Fruit fly (Drosophila melanogaster) whole organism, prepupa: ENCODE measurements around the gene IntS4.

Source experiments
- Blimp-1 ChIP-seq: fragments of 200-800 bp; sonication (Bioruptor generic); optimal IDR thresholded peaks from 3 replicates; lab custom pipeline; 2017; ENCODE audit warnings: missing biosample characterization, missing genetic modification characterization, mild to moderate bottlenecking, moderate library complexity, missing genetic modification reagents
- CG11902 ChIP-seq: fragments of 200-800 bp; sonication (Bioruptor generic); optimal IDR thresholded peaks from 3 replicates; lab custom pipeline; 2016; ENCODE audit warnings: missing biosample characterization, missing genetic modification characterization
- CG15336 ChIP-seq: fragments of 200-800 bp; sonication (Bioruptor generic); IDR thresholded peaks from 2 replicates; pipeline ENCODE4 v1.3.6; 2022; ENCODE audit warnings: missing biosample characterization, missing genetic modification characterization
- CG1621 ChIP-seq: fragments of 200-800 bp; sonication (Bioruptor generic); optimal IDR thresholded peaks from 3 replicates; lab custom pipeline; 2018; ENCODE audit warnings: missing biosample characterization, mild to moderate bottlenecking, missing genetic modification characterization
- CG16779 ChIP-seq: fragments of 200-800 bp; sonication (Bioruptor generic); optimal IDR thresholded peaks from 3 replicates; lab custom pipeline; 2017; ENCODE audit warnings: missing biosample characterization, mild to moderate bottlenecking, missing genetic modification characterization
- CG3032 ChIP-seq: fragments of 200-800 bp; optimal IDR thresholded peaks from 2 replicates; lab custom pipeline; 2019; ENCODE audit warnings: missing biosample characterization, mild to moderate bottlenecking, missing genetic modification characterization, moderate library complexity
- CG32006 ChIP-seq: fragments of 200-800 bp; sonication (Bioruptor generic); optimal IDR thresholded peaks from 3 replicates; lab custom pipeline; 2017; ENCODE audit warnings: missing biosample characterization, mild to moderate bottlenecking, missing genetic modification characterization
- CG34406 ChIP-seq: fragments of 200-800 bp; sonication (Bioruptor generic); optimal IDR thresholded peaks from 3 replicates; lab custom pipeline; 2016; ENCODE audit warnings: missing biosample characterization, missing genetic modification characterization
- CG4318 ChIP-seq: fragments of 200-800 bp; sonication (Bioruptor generic); optimal IDR thresholded peaks from 3 replicates; lab custom pipeline; 2017; ENCODE audit warnings: missing biosample characterization, mild to moderate bottlenecking, missing genetic modification characterization
- CG6792 ChIP-seq: fragments of 200-800 bp; sonication (Bioruptor generic); optimal IDR thresholded peaks from 3 replicates; lab custom pipeline; 2016; ENCODE audit warnings: missing biosample characterization, missing genetic modification characterization
- CG6808 ChIP-seq: fragments of 200-800 bp; sonication (Bioruptor generic); optimal IDR thresholded peaks from 3 replicates; lab custom pipeline; 2017; ENCODE audit warnings: missing biosample characterization, missing genetic modification characterization, mild to moderate bottlenecking, moderate library complexity, missing genetic modification reagents
- CG7368 ChIP-seq: fragments of 200-800 bp; sonication (Bioruptor generic); optimal IDR thresholded peaks from 3 replicates; lab custom pipeline; 2016; ENCODE audit warnings: missing biosample characterization, missing genetic modification characterization
- CG8119 ChIP-seq: fragments of 200-800 bp; sonication (Bioruptor generic); IDR thresholded peaks from 3 replicates; pipeline ENCODE4 v1.3.6; 2022; ENCODE audit warnings: missing biosample characterization, missing genetic modification characterization
- CG8319 ChIP-seq: fragments of 200-800 bp; sonication (Bioruptor generic); optimal IDR thresholded peaks from 3 replicates; lab custom pipeline; 2016; ENCODE audit warnings: missing biosample characterization, missing genetic modification characterization
- CG8632 ChIP-seq: fragments of 200-800 bp; sonication (Bioruptor generic); optimal IDR thresholded peaks from 3 replicates; lab custom pipeline; 2016; ENCODE audit warnings: missing biosample characterization, missing genetic modification characterization
- Eip75B ChIP-seq: fragments of 200-800 bp; sonication (Bioruptor generic); optimal IDR thresholded peaks from 3 replicates; lab custom pipeline; 2016; ENCODE audit warnings: missing biosample characterization, missing genetic modification characterization
- Eip78C ChIP-seq: fragments of 200-800 bp; sonication (Bioruptor generic); peaks from one replicate; lab custom pipeline; 2016; ENCODE audit warnings: missing biosample characterization, missing genetic modification characterization
- Eip93F ChIP-seq: fragments of 200-800 bp; sonication (Bioruptor generic); optimal IDR thresholded peaks from 2 replicates; lab custom pipeline; 2016; ENCODE audit warnings: missing biosample characterization, mild to moderate bottlenecking, missing genetic modification characterization
- Ets21C ChIP-seq: fragments of 200-800 bp; sonication (Bioruptor generic); optimal IDR thresholded peaks from 3 replicates; lab custom pipeline; 2016; ENCODE audit warnings: missing biosample characterization, missing genetic modification characterization
- Ets96B ChIP-seq: fragments of 200-800 bp; optimal IDR thresholded peaks from 2 replicates; lab custom pipeline; 2019; ENCODE audit warnings: missing biosample characterization, mild to moderate bottlenecking, missing genetic modification characterization, moderate library complexity
- Gug ChIP-seq: fragments of 200-800 bp; sonication (Bioruptor generic); IDR thresholded peaks from 2 replicates; pipeline ENCODE4 v1.3.6; 2022; ENCODE audit warnings: missing biosample characterization, missing genetic modification characterization
- Hr39 ChIP-seq: fragments of 200-800 bp; sonication (Bioruptor generic); optimal IDR thresholded peaks from 2 replicates; lab custom pipeline; 2016; ENCODE audit warnings: missing biosample characterization, missing genetic modification characterization
- Hr4 ChIP-seq: fragments of 200-800 bp; sonication (Bioruptor generic); optimal IDR thresholded peaks from 3 replicates; lab custom pipeline; 2016; ENCODE audit warnings: missing biosample characterization, missing genetic modification characterization
- Lpt ChIP-seq: fragments of 200-800 bp; sonication (Bioruptor generic); optimal IDR thresholded peaks from 3 replicates; lab custom pipeline; 2016; ENCODE audit warnings: missing biosample characterization, missing genetic modification characterization
- Met ChIP-seq: fragments of 200-800 bp; sonication (Bioruptor generic); optimal IDR thresholded peaks from 3 replicates; lab custom pipeline; 2016; ENCODE audit warnings: missing biosample characterization, missing genetic modification characterization
- Sox102F ChIP-seq: fragments of 200-800 bp; sonication (Bioruptor generic); optimal IDR thresholded peaks from 2 replicates; lab custom pipeline; 2016; ENCODE audit warnings: missing biosample characterization, mild to moderate bottlenecking, missing genetic modification characterization
- Sox14 ChIP-seq: fragments of 200-800 bp; sonication (Bioruptor generic); optimal IDR thresholded peaks from 3 replicates; lab custom pipeline; 2016; ENCODE audit warnings: missing biosample characterization, missing genetic modification characterization
- acj6 ChIP-seq: fragments of 200-800 bp; sonication (Bioruptor generic); optimal IDR thresholded peaks from 3 replicates; lab custom pipeline; 2016; ENCODE audit warnings: missing biosample characterization, missing genetic modification characterization
- cyc ChIP-seq: fragments of 200-800 bp; sonication (Bioruptor generic); optimal IDR thresholded peaks from 3 replicates; lab custom pipeline; 2016; ENCODE audit warnings: missing biosample characterization, missing genetic modification characterization
- dac ChIP-seq: fragments of 200-800 bp; sonication (Bioruptor generic); optimal IDR thresholded peaks from 2 replicates; lab custom pipeline; 2017; ENCODE audit warnings: missing biosample characterization, mild to moderate bottlenecking, missing genetic modification characterization
- eg ChIP-seq: fragments of 200-800 bp; sonication (Bioruptor generic); IDR thresholded peaks from 3 replicates; pipeline ENCODE4 v1.3.6; 2022; ENCODE audit warnings: missing biosample characterization, missing genetic modification characterization
- fd59A ChIP-seq: fragments of 200-800 bp; sonication (Bioruptor generic); optimal IDR thresholded peaks from 2 replicates; lab custom pipeline; 2017; ENCODE audit warnings: missing biosample characterization, mild to moderate bottlenecking, missing genetic modification characterization, missing genetic modification reagents
- lz ChIP-seq: fragments of 200-800 bp; sonication (Bioruptor generic); optimal IDR thresholded peaks from 3 replicates; lab custom pipeline; 2016; ENCODE audit warnings: missing biosample characterization, missing genetic modification characterization
- net ChIP-seq: fragments of 200-800 bp; sonication (Bioruptor generic); optimal IDR thresholded peaks from 3 replicates; lab custom pipeline; 2016; ENCODE audit warnings: missing biosample characterization, missing genetic modification characterization
- salr ChIP-seq, 2 experiments: fragments of 200-800 bp; sonication (Bioruptor generic); optimal IDR thresholded peaks; 3 replicates each; lab custom pipeline; 2016 to 2018; ENCODE audit warnings: missing biosample characterization in 2 of 2, missing genetic modification characterization in 2 of 2, mild to moderate bottlenecking in 1 of 2
- spab ChIP-seq: fragments of 200-800 bp; sonication (Bioruptor generic); optimal IDR thresholded peaks from 2 replicates; lab custom pipeline; 2017; ENCODE audit warnings: missing biosample characterization, mild to moderate bottlenecking, missing genetic modification characterization, missing genetic modification reagents
- ss ChIP-seq, 2 experiments: fragments of 200-800 bp; sonication (Bioruptor generic); optimal IDR thresholded peaks; 2 replicates in 1 of 2; 3 replicates in 1 of 2; lab custom pipeline; 2017 to 2018; ENCODE audit warnings: mild to moderate bottlenecking in 2 of 2, missing biosample characterization in 2 of 2, missing genetic modification characterization in 2 of 2, moderate library complexity in 1 of 2
- svp ChIP-seq: fragments of 200-800 bp; sonication (Bioruptor generic); peaks from one replicate; lab custom pipeline; 2016; ENCODE audit warnings: missing biosample characterization, missing genetic modification characterization
- topi ChIP-seq: fragments of 200-800 bp; sonication (Bioruptor generic); optimal IDR thresholded peaks from 3 replicates; lab custom pipeline; 2016; ENCODE audit warnings: missing biosample characterization, missing genetic modification characterization
- vri ChIP-seq: fragments of 200-800 bp; sonication (Bioruptor generic); optimal IDR thresholded peaks from 3 replicates; lab custom pipeline; 2016; ENCODE audit warnings: missing biosample characterization, mild to moderate bottlenecking, missing genetic modification characterization

The IntS4 gene

dm6 chrX:8560087-8560999 is 1.8 kb upstream of the IntS4 start, which contains the start of the genes CG12112 and Trf4-1 (continued):
- TF ChIP-seq Ets21C = peak; percentile 27
- peak; percentile 71 for TF ChIP-seq Eip78C
- peak; percentile 6 for TF ChIP-seq Sox102F (GFP tag; lab: Kevin White, UChicago)
- peak; percentile 43 for TF ChIP-seq Met (GFP tag; lab: Kevin White, UChicago)
- TF ChIP-seq CG11902 = no peak
- TF ChIP-seq topi (GFP tag; lab: Kevin White, UChicago) = peak; percentile 27
- TF ChIP-seq CG34406 = no peak
- no peak for TF ChIP-seq Ets96B
- no peak for TF ChIP-seq salr (GFP tag; optimal IDR thresholded peaks at IDR 0.05; lab: Kevin White, UChicago)
- TF ChIP-seq CG8632 (GFP tag; lab: Kevin White, UChicago) = no peak
- no peak for TF ChIP-seq fd59A (GFP tag; lab: Kevin White, UChicago)
- TF ChIP-seq CG4318 (GFP tag; lab: Kevin White, UChicago) = no peak
- TF ChIP-seq CG1621 = no peak
- peak; percentile 37 for TF ChIP-seq acj6 (GFP tag; lab: Kevin White, UChicago)
- TF ChIP-seq CG3032 = peak; percentile 2
- TF ChIP-seq dac = no peak
- no peak for TF ChIP-seq vri (GFP tag; lab: Kevin White, UChicago)
- no peak for TF ChIP-seq CG8319 (GFP tag; lab: Kevin White, UChicago)
- peak; percentile 15 for TF ChIP-seq Blimp-1 (GFP tag; lab: Kevin White, UChicago)
- TF ChIP-seq CG32006 (GFP tag; lab: Kevin White, UChicago) = no peak
- peak; percentile 46 for TF ChIP-seq Eip75B
- TF ChIP-seq lz = peak; percentile 59
- peak; percentile 68 for TF ChIP-seq svp (GFP tag; lab: Kevin White, UChicago)
- no peak for TF ChIP-seq CG16779 (tag; lab: Kevin White, UChicago)
- TF ChIP-seq Hr39 (GFP tag; lab: Kevin White, UChicago) = peak; percentile 32
- TF ChIP-seq CG7368 = no peak
- TF ChIP-seq net (GFP tag; lab: Kevin White, UChicago) = no peak
- TF ChIP-seq Eip93F (GFP tag; lab: Kevin White, UChicago) = peak; percentile 3
- no peak for TF ChIP-seq CG6808 (GFP tag; lab: Kevin White, UChicago)
- peak; percentile 26 for TF ChIP-seq cyc (GFP tag; lab: Kevin White, UChicago)
- TF ChIP-seq Lpt (GFP tag; lab: Kevin White, UChicago) = no peak
- TF ChIP-seq CG15336 (GFP tag; lab: Robert Waterston, UW) = no peak
- TF ChIP-seq Gug = no peak

- TF ChIP-seq dac (no peak), salr (GFP tag; optimal IDR thresholded peaks at IDR 0.05; lab: Kevin White, UChicago) (no peak), ss (GFP tag; optimal IDR thresholded peaks at IDR 0.05; lab: Kevin White, UChicago) (no peak), Sox102F (GFP tag; lab: Kevin White, UChicago) (no peak), Sox14 (GFP tag; lab: Kevin White, UChicago) (no peak), CG8119 (no peak), eg (GFP tag; lab: Robert Waterston, UW) (no peak), Eip78C (no peak), Hr39 (GFP tag; lab: Kevin White, UChicago) (no peak), acj6 (GFP tag; lab: Kevin White, UChicago) (no peak), Ets21C (no peak), Hr4 (GFP tag; lab: Kevin White, UChicago) (no peak), CG6792 (GFP tag; lab: Kevin White, UChicago) (no peak), spab (no peak), Ets96B (no peak)
Observed at dm6 chrX:8554303-8554702, 4.3 kb downstream of the IntS4 start.
